Comparison of ENCODE assay signal across 1 fruit fly cellular context in genomic region chr2L:8229628-8230027, dm6.
TF ChIP-seq lines count a peak whose summit lies in the region.

No protein-coding gene starts in this region.

TF ChIP-seq in whole organism, embryonic, 481 proteins besides CTCF, POLR2A, EP300 and RAD21 (continued from another document and continues in another):
- TF ChIP-seq NC2α (GFP tag; optimal IDR thresholded peaks at IDR 0.05; lab: Kevin White, UChicago) (no peak), fu2 (GFP tag; optimal IDR thresholded peaks at IDR 0.05; lab: Kevin White, UChicago) (no peak), fd64A (GFP tag; optimal IDR thresholded peaks at IDR 0.05; lab: Kevin White, UChicago) (no peak), Six4 (GFP tag; optimal IDR thresholded peaks at IDR 0.05; lab: Kevin White, UChicago) (peak; percentile 2), danr (GFP tag; IDR thresholded peaks at IDR 0.05; lab: Robert Waterston, UW) (no peak), CG18011 (GFP tag; optimal IDR thresholded peaks at IDR 0.05; lab: Kevin White, UChicago) (no peak), kay (GFP tag; optimal IDR thresholded peaks at IDR 0.05; lab: Kevin White, UChicago) (no peak), CG5953 (GFP tag; IDR thresholded peaks at IDR 0.05; lab: Robert Waterston, UW) (no peak), CG34376 (GFP tag; optimal IDR thresholded peaks at IDR 0.05; lab: Kevin White, UChicago) (no peak), CG1233 (GFP tag; optimal IDR thresholded peaks at IDR 0.05; lab: Kevin White, UChicago) (no peak), CG1602 (GFP tag; optimal IDR thresholded peaks at IDR 0.05; lab: Kevin White, UChicago) (peak; percentile 31), CG13287 (GFP tag; IDR thresholded peaks at IDR 0.05; lab: Robert Waterston, UW; ENCODE audit: partially characterized antibody) (no peak), CG18476 (GFP tag; optimal IDR thresholded peaks at IDR 0.05; lab: Kevin White, UChicago) (no peak), CG1832 (GFP tag; optimal IDR thresholded peaks at IDR 0.05; lab: Kevin White, UChicago) (no peak), gcm2 (GFP tag; optimal IDR thresholded peaks at IDR 0.05; lab: Kevin White, UChicago) (no peak), Hr39 (optimal IDR thresholded peaks at IDR 0.05; lab: Kevin White, UChicago) (no peak), zf30C (GFP tag; optimal IDR thresholded peaks at IDR 0.05; lab: Kevin White, UChicago) (no peak), cad (GFP tag; optimal IDR thresholded peaks at IDR 0.05; lab: Kevin White, UChicago) (no peak), CG11398 (GFP tag; optimal IDR thresholded peaks at IDR 0.05; lab: Kevin White, UChicago) (no peak), CG3163 (GFP tag; optimal IDR thresholded peaks at IDR 0.05; lab: Kevin White, UChicago) (no peak), seq (GFP tag; IDR thresholded peaks at IDR 0.05; lab: Robert Waterston, UW) (no peak), CG9215 (GFP tag; IDR thresholded peaks at IDR 0.05; lab: Robert Waterston, UW) (no peak), pnt (GFP tag; optimal IDR thresholded peaks at IDR 0.05; lab: Kevin White, UChicago) (peak; percentile 14), CG14014 (GFP tag; IDR thresholded peaks at IDR 0.05; lab: Robert Waterston, UW) (peak; percentile 45), unpg (GFP tag; optimal IDR thresholded peaks at IDR 0.05; lab: Kevin White, UChicago) (peak; percentile 40), B-H1 (GFP tag; IDR thresholded peaks at IDR 0.05; lab: Robert Waterston, UW) (peak; percentile 26; the same call in 2 of the 3 replicates), crc (GFP tag; optimal IDR thresholded peaks at IDR 0.05; lab: Kevin White, UChicago) (no peak), CG12071 (GFP tag; optimal IDR thresholded peaks at IDR 0.05; lab: Kevin White, UChicago) (no peak), HmgD (GFP tag; optimal IDR thresholded peaks at IDR 0.05; lab: Kevin White, UChicago) (no peak), CG2202 (tag; optimal IDR thresholded peaks at IDR 0.05; lab: Kevin White, UChicago) (no peak), Atf3 (GFP tag; optimal IDR thresholded peaks at IDR 0.05; lab: Kevin White, UChicago) (no peak), CG4854 (GFP tag; optimal IDR thresholded peaks at IDR 0.05; lab: Kevin White, UChicago) (no peak), CG17385 (GFP tag; optimal IDR thresholded peaks at IDR 0.05; lab: Kevin White, UChicago) (no peak), yki (optimal IDR thresholded peaks at IDR 0.05; lab: Kevin White, UChicago) (no peak), Oli (tag; optimal IDR thresholded peaks at IDR 0.05; lab: Kevin White, UChicago) (peak; percentile 31), dmrt99B (tag; optimal IDR thresholded peaks at IDR 0.05; lab: Kevin White, UChicago) (no peak), MESR4 (GFP tag; optimal IDR thresholded peaks at IDR 0.05; lab: Kevin White, UChicago) (no peak), Sry-δ (GFP tag; optimal IDR thresholded peaks at IDR 0.05; lab: Kevin White, UChicago) (no peak), nau (GFP tag; optimal IDR thresholded peaks at IDR 0.05; lab: Kevin White, UChicago) (no peak), CG8290 (GFP tag; optimal IDR thresholded peaks at IDR 0.05; lab: Kevin White, UChicago) (no peak), CG8290 (tag; optimal IDR thresholded peaks at IDR 0.05; lab: Kevin White, UChicago) (no peak), CG18619 (GFP tag; optimal IDR thresholded peaks at IDR 0.05; lab: Kevin White, UChicago) (no peak), Hsf (GFP tag; optimal IDR thresholded peaks at IDR 0.05; lab: Kevin White, UChicago) (no peak), Drgx (GFP tag; IDR thresholded peaks at IDR 0.05; lab: Robert Waterston, UW) (peak; percentile 77), CG31224 (GFP tag; IDR thresholded peaks at IDR 0.05; lab: Robert Waterston, UW) (no peak), CG7271 (tag; optimal IDR thresholded peaks at IDR 0.05; lab: Kevin White, UChicago) (no peak), Eip74EF (GFP tag; optimal IDR thresholded peaks at IDR 0.05; lab: Kevin White, UChicago) (peak in 1 of 2 experiments; percentile 11), Camta (GFP tag; optimal IDR thresholded peaks at IDR 0.05; lab: Kevin White, UChicago) (no peak), CG3838 (GFP tag; optimal IDR thresholded peaks at IDR 0.05; lab: Kevin White, UChicago) (no peak), Hr78 (GFP tag; optimal IDR thresholded peaks at IDR 0.05; lab: Kevin White, UChicago) (no peak), CG3726 (GFP tag; IDR thresholded peaks at IDR 0.05; lab: Robert Waterston, UW) (0 out of 3 replicates have a peak, but pooled peaks have one; percentile 54), pho (GFP tag; optimal IDR thresholded peaks at IDR 0.05; lab: Kevin White, UChicago) (no peak), CG10209 (GFP tag; optimal IDR thresholded peaks at IDR 0.05; lab: Kevin White, UChicago) (peak; percentile 0), HHEX (GFP tag; optimal IDR thresholded peaks at IDR 0.05; lab: Kevin White, UChicago) (no peak), da (GFP tag; optimal IDR thresholded peaks at IDR 0.05; lab: Kevin White, UChicago) (no peak), usp (GFP tag; optimal IDR thresholded peaks at IDR 0.05; lab: Kevin White, UChicago) (no peak), Fer3 (tag; optimal IDR thresholded peaks at IDR 0.05; lab: Kevin White, UChicago) (no peak), CG1529 (GFP tag; optimal IDR thresholded peaks at IDR 0.05; lab: Kevin White, UChicago) (no peak), aop (GFP tag; IDR thresholded peaks at IDR 0.05; lab: Robert Waterston, UW) (no peak), Max (GFP tag; optimal IDR thresholded peaks at IDR 0.05; lab: Kevin White, UChicago) (no peak), Hr51 (GFP tag; optimal IDR thresholded peaks at IDR 0.05; lab: Kevin White, UChicago) (peak in 1 of 2 experiments; percentile 35), CG8478 (optimal IDR thresholded peaks at IDR 0.05; lab: Kevin White, UChicago) (no peak), fd3F (GFP tag; optimal IDR thresholded peaks at IDR 0.05; lab: Kevin White, UChicago) (no peak), gt (GFP tag; IDR thresholded peaks at IDR 0.05; lab: Robert Waterston, UW) (no peak), CG9437 (GFP tag; optimal IDR thresholded peaks at IDR 0.05; lab: Kevin White, UChicago) (no peak), CG18764 (GFP tag; optimal IDR thresholded peaks at IDR 0.05; lab: Kevin White, UChicago) (no peak), MTF-1 (GFP tag; optimal IDR thresholded peaks at IDR 0.05; lab: Kevin White, UChicago; ENCODE audit: borderline replicate concordance) (no peak), CG12236 (GFP tag; optimal IDR thresholded peaks at IDR 0.05; lab: Kevin White, UChicago) (no peak), CG10979 (tag; optimal IDR thresholded peaks at IDR 0.05; lab: Kevin White, UChicago) (peak; percentile 27), CG17359 (tag; optimal IDR thresholded peaks at IDR 0.05; lab: Kevin White, UChicago) (no peak), CG2678 (tag; optimal IDR thresholded peaks at IDR 0.05; lab: Kevin White, UChicago) (no peak), Ets65A (GFP tag; lab: Kevin White, UChicago) (peak; percentile 83), CG13624 (GFP tag; optimal IDR thresholded peaks at IDR 0.05; lab: Kevin White, UChicago) (no peak), oc (tag; optimal IDR thresholded peaks at IDR 0.05; lab: Kevin White, UChicago) (no peak), D19B (GFP tag; optimal IDR thresholded peaks at IDR 0.05; lab: Kevin White, UChicago) (no peak), cato (GFP tag; optimal IDR thresholded peaks at IDR 0.05; lab: Kevin White, UChicago; ENCODE audit: borderline replicate concordance) (no peak), CG10431 (GFP tag; optimal IDR thresholded peaks at IDR 0.05; lab: Kevin White, UChicago) (no peak), chm (GFP tag; IDR thresholded peaks at IDR 0.05; lab: Robert Waterston, UW) (no peak), ara (GFP tag; IDR thresholded peaks at IDR 0.05; lab: Robert Waterston, UW) (no peak), mirr (GFP tag; optimal IDR thresholded peaks at IDR 0.05; lab: Kevin White, UChicago) (no peak), wor (GFP tag; IDR thresholded peaks at IDR 0.05; lab: Robert Waterston, UW) (no peak), sr (GFP tag; IDR thresholded peaks at IDR 0.05; lab: Robert Waterston, UW) (no peak), CG2875 (GFP tag; optimal IDR thresholded peaks at IDR 0.05; lab: Kevin White, UChicago) (no peak), nom (GFP tag; optimal IDR thresholded peaks at IDR 0.05; lab: Kevin White, UChicago) (peak; percentile 11), CG43689 (GFP tag; IDR thresholded peaks at IDR 0.05; lab: Robert Waterston, UW) (no peak), z (GFP tag; IDR thresholded peaks at IDR 0.05; lab: Robert Waterston, UW) (no peak), CG15011 (GFP tag; optimal IDR thresholded peaks at IDR 0.05; lab: Kevin White, UChicago) (no peak), ken (GFP tag; IDR thresholded peaks at IDR 0.05; lab: Robert Waterston, UW) (no peak), NK7.1 (GFP tag; optimal IDR thresholded peaks at IDR 0.05; lab: Kevin White, UChicago) (no peak), emc (GFP tag; optimal IDR thresholded peaks at IDR 0.05; lab: Kevin White, UChicago) (no peak), CG31388 (GFP tag; optimal IDR thresholded peaks at IDR 0.05; lab: Kevin White, UChicago) (no peak), CG12299 (tag; optimal IDR thresholded peaks at IDR 0.05; lab: Kevin White, UChicago) (no peak), exex (tag; optimal IDR thresholded peaks at IDR 0.05; lab: Kevin White, UChicago) (no peak), pum (GFP tag; optimal IDR thresholded peaks at IDR 0.05; lab: Kevin White, UChicago) (no peak), Opbp (GFP tag; IDR thresholded peaks at IDR 0.05; lab: Robert Waterston, UW; ENCODE audit: partially characterized antibody) (no peak), Lpt (GFP tag; optimal IDR thresholded peaks at IDR 0.05; lab: Kevin White, UChicago) (no peak), HLHmδ (GFP tag; optimal IDR thresholded peaks at IDR 0.05; lab: Kevin White, UChicago) (no peak), CG2889 (GFP tag; IDR thresholded peaks at IDR 0.05; lab: Robert Waterston, UW) (no peak), E2f2 (GFP tag; IDR thresholded peaks at IDR 0.05; lab: Robert Waterston, UW) (peak; percentile 22; the same call in 1 of the 2 replicates), chinmo (GFP tag; IDR thresholded peaks at IDR 0.05; lab: Robert Waterston, UW; ENCODE audit: partially characterized antibody) (no peak), CG16863 (GFP tag; optimal IDR thresholded peaks at IDR 0.05; lab: Kevin White, UChicago) (no peak), Optix (GFP tag; IDR thresholded peaks at IDR 0.05; lab: Robert Waterston, UW) (no peak), klu (GFP tag; IDR thresholded peaks at IDR 0.05; lab: Robert Waterston, UW) (no peak), CG12219 (GFP tag; optimal IDR thresholded peaks at IDR 0.05; lab: Kevin White, UChicago) (no peak), Ptx1 (GFP tag; IDR thresholded peaks at IDR 0.05; lab: Robert Waterston, UW) (peak; percentile 64), PHDP (tag; optimal IDR thresholded peaks at IDR 0.05; lab: Kevin White, UChicago) (no peak), H15 (GFP tag; IDR thresholded peaks at IDR 0.05; lab: Robert Waterston, UW) (peak; percentile 37; the same call in 2 of the 3 replicates), CG6854 (GFP tag; optimal IDR thresholded peaks at IDR 0.05; lab: Kevin White, UChicago) (no peak), CG6765 (GFP tag; optimal IDR thresholded peaks at IDR 0.05; lab: Kevin White, UChicago) (no peak), CG6791 (GFP tag; IDR thresholded peaks at IDR 0.05; lab: Robert Waterston, UW; ENCODE audit: partially characterized antibody) (no peak), CG4328 (GFP tag; optimal IDR thresholded peaks at IDR 0.05; lab: Kevin White, UChicago) (no peak), CG14860 (GFP tag; IDR thresholded peaks at IDR 0.05; lab: Robert Waterston, UW; ENCODE audit: partially characterized antibody) (no peak), kah (GFP tag; optimal IDR thresholded peaks at IDR 0.05; lab: Kevin White, UChicago) (no peak), Dref (GFP tag; IDR thresholded peaks at IDR 0.05; lab: Robert Waterston, UW) (no peak), CG4820 (GFP tag; optimal IDR thresholded peaks at IDR 0.05; lab: Kevin White, UChicago) (no peak), vvl (GFP tag; IDR thresholded peaks at IDR 0.05; lab: Robert Waterston, UW) (peak; percentile 62), CG11560 (tag; IDR thresholded peaks at IDR 0.05; lab: Robert Waterston, UW) (no peak), CG15269 (tag; optimal IDR thresholded peaks at IDR 0.05; lab: Kevin White, UChicago) (no peak), ash1 (GFP tag; optimal IDR thresholded peaks at IDR 0.05; lab: Kevin White, UChicago) (no peak), CG30431 (GFP tag; optimal IDR thresholded peaks at IDR 0.05; lab: Kevin White, UChicago) (no peak), cwo (GFP tag; optimal IDR thresholded peaks at IDR 0.05; lab: Kevin White, UChicago) (no peak), nerfin-1 (tag; optimal IDR thresholded peaks at IDR 0.05; lab: Kevin White, UChicago) (no peak), D19A (tag; optimal IDR thresholded peaks at IDR 0.05; lab: Kevin White, UChicago) (no peak), Meics (GFP tag; optimal IDR thresholded peaks at IDR 0.05; lab: Kevin White, UChicago) (peak; percentile 6), Neu2 (GFP tag; optimal IDR thresholded peaks at IDR 0.05; lab: Kevin White, UChicago; ENCODE audit: borderline replicate concordance) (no peak), CG8924 (tag; optimal IDR thresholded peaks at IDR 0.05; lab: Kevin White, UChicago) (no peak), CG13123 (GFP tag; optimal IDR thresholded peaks at IDR 0.05; lab: Kevin White, UChicago) (no peak), pfk (GFP tag; optimal IDR thresholded peaks at IDR 0.05; lab: Kevin White, UChicago) (no peak), shn (GFP tag; optimal IDR thresholded peaks at IDR 0.05; lab: Kevin White, UChicago) (no peak), CG11723 (GFP tag; optimal IDR thresholded peaks at IDR 0.05; lab: Kevin White, UChicago) (no peak), CHES-1-like (GFP tag; optimal IDR thresholded peaks at IDR 0.05; lab: Kevin White, UChicago) (no peak), CG17829 (tag; optimal IDR thresholded peaks at IDR 0.05; lab: Kevin White, UChicago) (no peak), Poxn (GFP tag; IDR thresholded peaks at IDR 0.05; lab: Robert Waterston, UW) (no peak), ems (GFP tag; optimal IDR thresholded peaks at IDR 0.05; lab: Kevin White, UChicago) (peak; percentile 18), kni (GFP tag; optimal IDR thresholded peaks at IDR 0.05; lab: Kevin White, UChicago) (no peak), Adf1 (GFP tag; IDR thresholded peaks at IDR 0.05; lab: Robert Waterston, UW) (no peak), CG33557 (GFP tag; optimal IDR thresholded peaks at IDR 0.05; lab: Kevin White, UChicago) (no peak), pros (GFP tag; optimal IDR thresholded peaks at IDR 0.05; lab: Kevin White, UChicago) (no peak), C15 (GFP tag; IDR thresholded peaks at IDR 0.05; lab: Robert Waterston, UW) (no peak), gsb (GFP tag; IDR thresholded peaks at IDR 0.05; lab: Robert Waterston, UW) (no peak)
